Worm (Caenorhabditis elegans) whole organism, L2 larva: ENCODE data around the gene pir-1.

Experiments
- C34F6.9 ChIP-seq: fragments of 150-350 bp; optimal IDR thresholded peaks from 2 replicates; lab custom pipeline; 2014; ENCODE audit warnings: missing biosample characterization, missing genetic modification characterization
- F13H6.1 ChIP-seq: sonication (generic microtip); optimal IDR thresholded peaks from 2 replicates; lab custom pipeline; 2016; ENCODE audit warnings: missing genetic modification characterization, missing compliant biosample characterization
- R02D3.7 ChIP-seq: fragments of 150-350 bp; optimal IDR thresholded peaks from 2 replicates; lab custom pipeline; 2014; ENCODE audit warnings: missing biosample characterization, missing genetic modification characterization
- ZK546.5 ChIP-seq: sonication (generic microtip); optimal IDR thresholded peaks from 2 replicates; lab custom pipeline; 2017; ENCODE audit warnings: missing biosample characterization, missing genetic modification characterization
- alr-1 ChIP-seq: fragments of 150-350 bp; optimal IDR thresholded peaks from 2 replicates; lab custom pipeline; 2014; ENCODE audit warnings: missing biosample characterization, missing genetic modification characterization
- aly-2 ChIP-seq: fragments of 150-350 bp; optimal IDR thresholded peaks from 2 replicates; lab custom pipeline; 2014; ENCODE audit warnings: missing biosample characterization, missing genetic modification characterization
- ama-1 ChIP-seq: fragments of 150-350 bp; optimal IDR thresholded peaks from 2 replicates; lab custom pipeline; 2018; ENCODE audit warnings: inconsistent platforms
- blmp-1 ChIP-seq: sonication (generic microtip); optimal IDR thresholded peaks from 2 replicates; lab custom pipeline; 2017; ENCODE audit warnings: missing genetic modification characterization, mild to moderate bottlenecking, missing compliant biosample characterization, antibody characterized with exemption, moderate library complexity; ENCODE audit not compliant: insufficient read depth
- ceh-16 ChIP-seq: fragments of 150-350 bp; optimal IDR thresholded peaks from 2 replicates; lab custom pipeline; 2014; ENCODE audit warnings: missing biosample characterization, missing genetic modification characterization
- ceh-82 ChIP-seq: fragments of 150-350 bp; optimal IDR thresholded peaks from 2 replicates; lab custom pipeline; 2014; ENCODE audit warnings: missing biosample characterization, missing genetic modification characterization
- crh-2 ChIP-seq: sonication (generic microtip); optimal IDR thresholded peaks from 2 replicates; lab custom pipeline; 2017; ENCODE audit warnings: missing biosample characterization, missing genetic modification characterization
- dmd-4 ChIP-seq: sonication (generic microtip); optimal IDR thresholded peaks from 2 replicates; lab custom pipeline; 2017; ENCODE audit warnings: missing biosample characterization, missing genetic modification characterization
- egl-27 ChIP-seq: sonication (generic microtip); optimal IDR thresholded peaks from 3 replicates; lab custom pipeline; 2017; ENCODE audit warnings: missing biosample characterization, missing genetic modification reagents, missing genetic modification characterization
- elt-1 ChIP-seq: fragments of 150-350 bp; optimal IDR thresholded peaks from 2 replicates; lab custom pipeline; 2014; ENCODE audit warnings: missing biosample characterization, missing genetic modification characterization
- elt-3 ChIP-seq: sonication (generic microtip); optimal IDR thresholded peaks from 2 replicates; lab custom pipeline; 2017; ENCODE audit warnings: missing biosample characterization, missing genetic modification characterization
- fos-1 ChIP-seq: fragments of 150-350 bp; optimal IDR thresholded peaks from 2 replicates; lab custom pipeline; 2014; ENCODE audit warnings: missing biosample characterization, missing genetic modification characterization
- gmeb-1 ChIP-seq: fragments of 150-350 bp; optimal IDR thresholded peaks from 2 replicates; lab custom pipeline; 2014; ENCODE audit warnings: missing biosample characterization, missing genetic modification characterization
- lin-11 ChIP-seq: fragments of 150-350 bp; sonication (generic microtip); optimal IDR thresholded peaks from 2 replicates; lab custom pipeline; 2014; ENCODE audit warnings: missing biosample characterization, missing genetic modification characterization, inconsistent platforms, mixed read lengths
- lin-13 ChIP-seq: fragments of 150-350 bp; optimal IDR thresholded peaks from 2 replicates; lab custom pipeline; 2014; ENCODE audit warnings: missing biosample characterization, missing genetic modification reagents, missing genetic modification characterization
- lin-39 ChIP-seq: fragments of 150-350 bp; optimal IDR thresholded peaks from 2 replicates; lab custom pipeline; 2014; ENCODE audit warnings: missing biosample characterization, missing genetic modification reagents, missing genetic modification characterization
- lsy-2 ChIP-seq, 2 experiments: fragments of 150-350 bp in 1 of 2; sonication (generic microtip) in 1 of 2; optimal IDR thresholded peaks; 2 replicates each; lab custom pipeline; 2014 to 2017; ENCODE audit warnings: missing biosample characterization in 2 of 2, missing genetic modification characterization in 2 of 2
- mab-5 ChIP-seq: fragments of 150-350 bp; optimal IDR thresholded peaks from 2 replicates; lab custom pipeline; 2014; ENCODE audit warnings: missing biosample characterization, missing genetic modification characterization
- mbf-1 ChIP-seq: sonication (generic microtip); optimal IDR thresholded peaks from 2 replicates; lab custom pipeline; 2017; ENCODE audit warnings: missing biosample characterization, missing genetic modification characterization
- nhr-10 ChIP-seq: sonication (generic microtip); optimal IDR thresholded peaks from 2 replicates; lab custom pipeline; 2017; ENCODE audit warnings: missing biosample characterization, missing genetic modification characterization
- nhr-11 ChIP-seq: fragments of 150-350 bp; optimal IDR thresholded peaks from 2 replicates; lab custom pipeline; 2014; ENCODE audit warnings: missing biosample characterization, missing genetic modification characterization
- nhr-12 ChIP-seq: fragments of 150-350 bp; optimal IDR thresholded peaks from 2 replicates; lab custom pipeline; 2014; ENCODE audit warnings: missing biosample characterization, missing genetic modification characterization
- nhr-129 ChIP-seq: fragments of 150-350 bp; optimal IDR thresholded peaks from 2 replicates; lab custom pipeline; 2014; ENCODE audit warnings: missing biosample characterization, missing genetic modification characterization
- nhr-21 ChIP-seq: fragments of 150-350 bp; optimal IDR thresholded peaks from 2 replicates; lab custom pipeline; 2014; ENCODE audit warnings: missing biosample characterization, missing genetic modification characterization
- nhr-23 ChIP-seq: fragments of 150-350 bp; optimal IDR thresholded peaks from 2 replicates; lab custom pipeline; 2014; ENCODE audit warnings: missing biosample characterization, missing genetic modification reagents, missing genetic modification characterization
- nhr-25 ChIP-seq: fragments of 150-350 bp; sonication (generic microtip); optimal IDR thresholded peaks from 3 replicates; lab custom pipeline; 2014; ENCODE audit warnings: missing biosample characterization, missing genetic modification characterization
- nhr-6 ChIP-seq: fragments of 150-350 bp; optimal IDR thresholded peaks from 2 replicates; lab custom pipeline; 2014; ENCODE audit warnings: missing biosample characterization, missing genetic modification characterization
- peb-1 ChIP-seq: fragments of 150-350 bp; optimal IDR thresholded peaks from 2 replicates; lab custom pipeline; 2014; ENCODE audit warnings: missing biosample characterization, missing genetic modification characterization
- skn-1 ChIP-seq: sonication (generic microtip); optimal IDR thresholded peaks from 2 replicates; lab custom pipeline; 2017; ENCODE audit warnings: missing biosample characterization, missing genetic modification characterization
- sma-3 ChIP-seq: sonication (generic microtip); optimal IDR thresholded peaks from 2 replicates; lab custom pipeline; 2016; ENCODE audit warnings: missing genetic modification reagents, missing genetic modification characterization, missing compliant biosample characterization
- sma-9 ChIP-seq, 2 experiments: fragments of 150-350 bp in 1 of 2; sonication (generic microtip) in 1 of 2; optimal IDR thresholded peaks; 2 replicates each; lab custom pipeline; 2014 to 2016; ENCODE audit warnings: missing genetic modification characterization in 2 of 2, mild to moderate bottlenecking in 1 of 2, missing biosample characterization in 1 of 2, missing compliant biosample characterization in 1 of 2, missing genetic modification reagents in 1 of 2, moderate library complexity in 1 of 2
- unc-39 ChIP-seq: fragments of 150-350 bp; optimal IDR thresholded peaks from 2 replicates; lab custom pipeline; 2014; ENCODE audit warnings: missing biosample characterization, missing genetic modification characterization
- unc-55 ChIP-seq: fragments of 150-350 bp; sonication (generic microtip); optimal IDR thresholded peaks from 3 replicates; lab custom pipeline; 2014; ENCODE audit warnings: missing biosample characterization, missing genetic modification reagents, missing genetic modification characterization
- unc-62 ChIP-seq: fragments of 150-350 bp; optimal IDR thresholded peaks from 2 replicates; lab custom pipeline; 2014; ENCODE audit warnings: missing biosample characterization, missing genetic modification reagents, missing genetic modification characterization
- zag-1 ChIP-seq: fragments of 150-350 bp; optimal IDR thresholded peaks from 2 replicates; lab custom pipeline; 2014; ENCODE audit warnings: missing biosample characterization, missing genetic modification characterization
- ztf-1 ChIP-seq: fragments of 200-800 bp; sonication (Bioruptor generic); conservative IDR thresholded peaks from 2 replicates; pipeline ENCODE4 v1.3.6; 2022; ENCODE audit warnings: missing genetic modification characterization, missing compliant biosample characterization
- ztf-4 ChIP-seq: fragments of 150-350 bp; optimal IDR thresholded peaks from 2 replicates; lab custom pipeline; 2014; ENCODE audit warnings: missing biosample characterization, missing genetic modification characterization

Gene pir-1

ce11 chrII:9161023-9161422 lies 16.1 kb upstream of the pir-1 start, which contains the start of gene rhy-1:
TSS of gene rhy-1 (plus strand) at chrII:9161379.
- TF ChIP-seq fos-1 (tag; lab: Kevin White, UChicago) (no peak), mbf-1 (tag; lab: Kevin White, UChicago) (no peak), sma-3 (peak; percentile 10), blmp-1 (tag; lab: Kevin White, UChicago) (peak; percentile 1), nhr-25 (peak; percentile 64), sma-9 (GFP tag; optimal IDR thresholded peaks at IDR 0.05; lab: Kevin White, UChicago) (peak; percentile 62), sma-9 (tag; optimal IDR thresholded peaks at IDR 0.05; lab: Kevin White, UChicago) (no peak), nhr-129 (tag; lab: Kevin White, UChicago) (no peak), mab-5 (no peak), ztf-1 (GFP tag; lab: Robert Waterston, UW) (no peak), lin-11 (tag; lab: Kevin White, UChicago) (no peak)

DNA sequence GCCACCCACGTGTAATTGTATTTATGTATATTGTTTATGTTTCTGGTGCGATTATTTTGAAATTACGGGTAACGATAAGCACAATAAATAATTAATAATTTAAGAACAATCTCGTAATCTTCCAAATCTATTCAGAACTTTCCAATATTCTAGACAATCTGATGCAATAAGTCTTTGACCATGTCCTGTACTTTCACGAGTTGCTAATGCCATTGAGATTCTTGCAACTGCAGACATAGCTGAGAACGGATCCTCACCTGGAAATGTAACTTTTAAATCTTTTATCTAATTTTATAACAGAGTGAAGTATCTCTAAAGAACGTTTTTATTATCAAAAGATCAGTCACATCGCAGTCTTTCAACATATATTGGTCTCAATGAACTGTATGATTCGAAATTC lies 13.8 kb upstream of the pir-1 start:
- peak; percentile 60 for TF ChIP-seq ama-1
- TF ChIP-seq gmeb-1 (tag; lab: Kevin White, UChicago) = no peak
- TF ChIP-seq ztf-1 (GFP tag; lab: Robert Waterston, UW) = no peak

DNA sequence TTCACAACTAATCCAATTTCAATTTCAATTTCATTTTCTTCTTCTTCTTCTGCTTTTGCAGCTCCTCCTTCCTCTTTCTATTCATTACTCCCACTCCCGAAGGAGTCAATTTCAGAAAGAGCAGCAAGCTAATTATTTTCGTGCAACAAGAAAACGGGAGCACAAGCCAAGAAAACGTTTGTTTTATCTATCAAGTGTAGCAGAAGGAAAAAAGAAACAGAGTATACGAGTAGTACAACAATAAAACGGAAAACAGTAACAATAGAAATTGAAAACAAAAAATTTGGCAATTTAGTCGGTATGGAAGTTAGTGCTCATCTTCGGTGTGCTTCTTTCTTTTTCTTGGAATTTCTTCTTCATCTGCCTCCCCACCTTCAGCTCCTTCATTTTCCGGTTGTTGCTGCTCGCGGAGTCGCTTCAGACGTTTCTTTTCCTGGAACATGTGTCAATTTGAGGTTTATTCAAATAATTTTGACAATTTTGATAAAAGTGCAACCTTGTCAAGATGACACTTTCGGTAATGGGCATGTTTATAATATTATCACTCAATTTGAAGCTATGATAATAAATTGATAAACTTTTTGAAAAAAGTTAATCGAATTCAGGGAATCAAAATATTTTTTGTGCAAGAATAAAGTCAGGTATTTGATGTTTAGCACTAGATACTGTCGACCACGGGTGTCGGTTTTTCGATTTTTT lies 11.2 kb upstream of the pir-1 start, which contains the start of gene W07A12.8:
Gene W07A12.8 (minus strand): TSS at position 51 of the 699 bp plus-strand sequence.
- TF ChIP-seq fos-1 (tag; lab: Kevin White, UChicago) = peak; percentile 57
- TF ChIP-seq mab-5 = no peak

- no peak for TF ChIP-seq elt-1
Measured at ce11 chrII:9167730-9168129, 9.4 kb upstream of the pir-1 start, which contains the start of gene T23G7.3. TSS of gene T23G7.3 (minus strand) at chrII:9167830.

DNA sequence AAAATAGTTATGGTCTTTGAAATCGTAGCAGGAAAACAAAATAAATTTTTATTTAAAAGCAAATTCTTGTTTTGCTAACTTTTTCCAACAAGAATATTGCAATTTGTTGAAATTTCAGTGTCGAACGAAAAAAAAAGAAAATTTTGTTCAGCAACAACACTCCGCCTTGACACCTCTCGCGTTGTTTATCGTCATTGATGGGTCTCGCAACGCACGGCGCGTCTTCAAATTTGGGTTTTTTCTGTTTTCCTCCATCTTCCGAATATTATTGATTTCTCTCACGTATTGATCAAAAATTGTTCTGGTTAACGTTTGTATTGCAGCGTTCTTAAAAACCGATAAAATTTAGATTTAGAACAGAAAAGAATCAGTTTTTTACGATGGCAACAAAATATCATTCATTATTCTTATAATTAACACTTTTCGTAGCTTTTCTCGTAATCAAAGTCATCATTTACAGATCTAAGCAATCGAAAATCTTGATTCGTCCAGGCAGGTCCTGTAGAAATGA lies 7.6 kb upstream of the pir-1 start, which contains the start of gene dpl-1:
Gene dpl-1 (plus strand): TSS at position 461 of the 511 bp plus-strand sequence.
- TF ChIP-seq unc-62 (GFP tag; lab: Kevin White, UChicago) = no peak
- no peak for TF ChIP-seq ceh-82 (tag; lab: Kevin White, UChicago)
- no peak for TF ChIP-seq sma-3
- TF ChIP-seq zag-1 = no peak
- TF ChIP-seq aly-2 = no peak
- TF ChIP-seq lin-13 = peak; percentile 9
- peak in 1 of 2 experiments; percentile 68 for TF ChIP-seq lsy-2 (tag; optimal IDR thresholded peaks at IDR 0.05; lab: Kevin White, UChicago)
- no peak for TF ChIP-seq nhr-10 (tag; lab: Kevin White, UChicago)
- TF ChIP-seq crh-2 (tag; lab: Kevin White, UChicago) = no peak
- TF ChIP-seq nhr-129 (tag; lab: Kevin White, UChicago) = peak; percentile 35
- no peak for TF ChIP-seq nhr-6 (tag; lab: Kevin White, UChicago)
- TF ChIP-seq lin-39 (tag; lab: Kevin White, UChicago) = no peak
- TF ChIP-seq gmeb-1 (tag; lab: Kevin White, UChicago) = peak; percentile 76
- no peak for TF ChIP-seq F13H6.1 (tag; lab: Kevin White, UChicago)
- TF ChIP-seq nhr-23 (tag; lab: Kevin White, UChicago) = no peak
- TF ChIP-seq dmd-4 (tag; lab: Kevin White, UChicago) = no peak
- peak; percentile 60 for TF ChIP-seq C34F6.9
- no peak for TF ChIP-seq blmp-1 (tag; lab: Kevin White, UChicago)
- no peak for TF ChIP-seq nhr-21 (tag; lab: Kevin White, UChicago)
- no peak for TF ChIP-seq ceh-16
- no peak for TF ChIP-seq nhr-12 (tag; lab: Kevin White, UChicago)
- no peak for TF ChIP-seq skn-1 (tag; lab: Kevin White, UChicago)
- no peak for TF ChIP-seq alr-1 (tag; lab: Kevin White, UChicago)
- TF ChIP-seq nhr-25 = no peak
- TF ChIP-seq egl-27 = no peak
- no peak for TF ChIP-seq nhr-11 (tag; lab: Kevin White, UChicago)
- TF ChIP-seq unc-39 (tag; lab: Kevin White, UChicago) = no peak
- TF ChIP-seq sma-9 (GFP tag; optimal IDR thresholded peaks at IDR 0.05; lab: Kevin White, UChicago) = no peak
- no peak for TF ChIP-seq sma-9 (tag; optimal IDR thresholded peaks at IDR 0.05; lab: Kevin White, UChicago)
- no peak for TF ChIP-seq peb-1 (tag; lab: Kevin White, UChicago)
- TF ChIP-seq ZK546.5 (tag; lab: Kevin White, UChicago) = no peak
- no peak for TF ChIP-seq elt-3 (tag; lab: Kevin White, UChicago)
- TF ChIP-seq fos-1 (tag; lab: Kevin White, UChicago) = no peak
- no peak for TF ChIP-seq unc-55 (GFP tag; lab: Kevin White, UChicago)
- no peak for TF ChIP-seq R02D3.7 (tag; lab: Kevin White, UChicago)
- TF ChIP-seq mab-5 = no peak
- no peak for TF ChIP-seq lin-11 (tag; lab: Kevin White, UChicago)
- TF ChIP-seq ztf-4 (tag; lab: Kevin White, UChicago) = no peak
